Fruit fly (Drosophila melanogaster) whole organism, embryonic: ENCODE data around the gene Gnmt.

Experiments used
- Abd-B ChIP-seq: fragments of 200-800 bp; sonication (Bioruptor generic); optimal IDR thresholded peaks from 2 replicates; lab custom pipeline; 2018; ENCODE audit warnings: missing biosample characterization, mild to moderate bottlenecking, missing genetic modification characterization, moderate library complexity
- Asciz ChIP-seq: fragments of 200-800 bp; sonication (Bioruptor generic); optimal IDR thresholded peaks from 2 replicates; lab custom pipeline; 2017; ENCODE audit warnings: missing biosample characterization, mild to moderate bottlenecking, missing genetic modification characterization, missing genetic modification reagents
- Atf3 ChIP-seq: fragments of 200-800 bp; sonication (Bioruptor generic); optimal IDR thresholded peaks from 3 replicates; lab custom pipeline; 2016; ENCODE audit warnings: missing biosample characterization, missing genetic modification characterization
- CG10462 ChIP-seq: fragments of 200-800 bp; sonication (Bioruptor generic); optimal IDR thresholded peaks from 2 replicates; lab custom pipeline; 2016; ENCODE audit warnings: missing biosample characterization, missing genetic modification characterization
- CG11696 ChIP-seq: fragments of 200-800 bp; sonication (Bioruptor generic); IDR thresholded peaks from 2 replicates; pipeline ENCODE4 v1.3.6; 2022; ENCODE audit warnings: missing biosample characterization, missing genetic modification characterization
- CG12391 ChIP-seq: fragments of 200-800 bp; sonication (Bioruptor generic); optimal IDR thresholded peaks from 3 replicates; lab custom pipeline; 2018; ENCODE audit warnings: missing biosample characterization, mild to moderate bottlenecking, missing genetic modification characterization, moderate library complexity
- CG13624 ChIP-seq: fragments of 200-800 bp; sonication (Bioruptor generic); optimal IDR thresholded peaks from 2 replicates; lab custom pipeline; 2016; ENCODE audit warnings: missing biosample characterization, missing genetic modification characterization
- CG13775 ChIP-seq: fragments of 200-800 bp; sonication (Bioruptor generic); optimal IDR thresholded peaks from 3 replicates; lab custom pipeline; 2017; ENCODE audit warnings: missing biosample characterization, mild to moderate bottlenecking, missing genetic modification characterization
- CG15696 ChIP-seq: fragments of 200-800 bp; sonication (Bioruptor generic); optimal IDR thresholded peaks from 2 replicates; lab custom pipeline; 2019; ENCODE audit warnings: missing biosample characterization, mild to moderate bottlenecking, missing genetic modification characterization, moderate library complexity
- CG1603 ChIP-seq: fragments of 200-800 bp; sonication (Bioruptor generic); optimal IDR thresholded peaks from 2 replicates; lab custom pipeline; 2019; ENCODE audit warnings: missing biosample characterization, mild to moderate bottlenecking, missing genetic modification characterization, moderate library complexity
- CG2120 ChIP-seq: fragments of 200-800 bp; sonication (Bioruptor generic); optimal IDR thresholded peaks from 3 replicates; lab custom pipeline; 2016; ENCODE audit warnings: missing biosample characterization, missing genetic modification characterization
- CG2889 ChIP-seq: fragments of 200-800 bp; sonication (Bioruptor generic); IDR thresholded peaks from 3 replicates; pipeline ENCODE4 v1.3.6; 2022; ENCODE audit warnings: missing biosample characterization, missing genetic modification characterization
- CG31388 ChIP-seq: fragments of 200-800 bp; sonication (Bioruptor generic); optimal IDR thresholded peaks from 2 replicates; lab custom pipeline; 2016; ENCODE audit warnings: missing biosample characterization, missing genetic modification characterization
- CG32532 ChIP-seq: fragments of 200-800 bp; sonication (Bioruptor generic); IDR thresholded peaks from 2 replicates; pipeline ENCODE4 v1.3.6; 2022; ENCODE audit warnings: missing biosample characterization, missing genetic modification characterization
- CG32772 ChIP-seq: fragments of 200-800 bp; sonication (Bioruptor generic); IDR thresholded peaks from 2 replicates; pipeline ENCODE4 v1.3.6; 2022; ENCODE audit warnings: missing biosample characterization, missing genetic modification characterization
- CG4707 ChIP-seq: fragments of 200-800 bp; sonication (Bioruptor generic); optimal IDR thresholded peaks from 2 replicates; lab custom pipeline; 2018; ENCODE audit warnings: missing biosample characterization, mild to moderate bottlenecking, missing genetic modification characterization, moderate library complexity
- CG6254 ChIP-seq: fragments of 200-800 bp; sonication (Bioruptor generic); optimal IDR thresholded peaks from 3 replicates; lab custom pipeline; 2017; ENCODE audit warnings: mild to moderate bottlenecking, missing biosample characterization, missing genetic modification reagents, missing genetic modification characterization
- CG7963 ChIP-seq: fragments of 200-800 bp; sonication (Bioruptor generic); IDR thresholded peaks from 3 replicates; pipeline ENCODE4 v1.3.6; 2022; ENCODE audit warnings: missing biosample characterization, missing genetic modification characterization; ENCODE audit not compliant: partially characterized antibody
- CG9215 ChIP-seq: fragments of 200-800 bp; sonication (Bioruptor generic); IDR thresholded peaks from 2 replicates; pipeline ENCODE4 v1.3.6; 2022; ENCODE audit warnings: missing biosample characterization, missing genetic modification characterization
- Chrac-16 ChIP-seq: fragments of 200-800 bp; sonication (Bioruptor generic); optimal IDR thresholded peaks from 3 replicates; lab custom pipeline; 2016; ENCODE audit warnings: missing biosample characterization, missing genetic modification characterization
- Dll ChIP-seq: fragments of 200-800 bp; sonication (Bioruptor generic); IDR thresholded peaks from 4 replicates; pipeline ENCODE4 v1.3.6; 2022; ENCODE audit warnings: missing biosample characterization, missing genetic modification characterization; ENCODE audit not compliant: partially characterized antibody
- Fer3 ChIP-seq: fragments of 200-800 bp; sonication (Bioruptor generic); optimal IDR thresholded peaks from 2 replicates; lab custom pipeline; 2018; ENCODE audit warnings: missing biosample characterization, mild to moderate bottlenecking, missing genetic modification characterization, moderate library complexity
- HLH54F ChIP-seq: fragments of 200-800 bp; sonication (Bioruptor generic); optimal IDR thresholded peaks from 3 replicates; lab custom pipeline; 2016; ENCODE audit warnings: missing biosample characterization, missing genetic modification characterization
- Hand ChIP-seq: fragments of 200-800 bp; sonication (Bioruptor generic); optimal IDR thresholded peaks from 2 replicates; lab custom pipeline; 2017; ENCODE audit warnings: mild to moderate bottlenecking, missing biosample characterization, missing genetic modification reagents, missing genetic modification characterization
- Hr78 ChIP-seq, 2 experiments: fragments of 200-800 bp in 1 of 2; fragments of >200 bp in 1 of 2; sonication (Bioruptor generic) in 1 of 2; optimal IDR thresholded peaks; 2 replicates each; lab custom pipeline; 2017 to 2019; ENCODE audit warnings: missing biosample characterization in 2 of 2, missing genetic modification characterization in 2 of 2, mild to moderate bottlenecking in 1 of 2, moderate library complexity in 1 of 2
- Lim3 ChIP-seq: fragments of 200-800 bp; sonication (Bioruptor generic); IDR thresholded peaks from 2 replicates; pipeline ENCODE4 v1.3.6; 2022; ENCODE audit warnings: missing biosample characterization, missing genetic modification characterization
- MESR4 ChIP-seq: fragments of 200-800 bp; sonication (Bioruptor generic); optimal IDR thresholded peaks from 2 replicates; lab custom pipeline; 2018; ENCODE audit warnings: missing biosample characterization, mild to moderate bottlenecking, missing genetic modification characterization, moderate library complexity
- Mes4 ChIP-seq: fragments of 200-800 bp; sonication (Bioruptor generic); optimal IDR thresholded peaks from 2 replicates; lab custom pipeline; 2016; ENCODE audit warnings: missing biosample characterization, missing genetic modification characterization
- Rx ChIP-seq: fragments of 200-800 bp; sonication (Bioruptor generic); IDR thresholded peaks from 2 replicates; pipeline ENCODE4 v1.3.6; 2022; ENCODE audit warnings: missing biosample characterization, missing genetic modification characterization
- Ssrp ChIP-seq: fragments of 200-800 bp; sonication (Bioruptor generic); optimal IDR thresholded peaks from 2 replicates; lab custom pipeline; 2018; ENCODE audit warnings: missing biosample characterization, mild to moderate bottlenecking, missing genetic modification characterization, moderate library complexity
- bab2 ChIP-seq: fragments of 200-800 bp; sonication (Bioruptor generic); optimal IDR thresholded peaks from 2 replicates; lab custom pipeline; 2016; ENCODE audit warnings: missing biosample characterization, missing genetic modification characterization
- btn ChIP-seq: fragments of 200-800 bp; sonication (Bioruptor generic); optimal IDR thresholded peaks from 2 replicates; lab custom pipeline; 2016; ENCODE audit warnings: missing biosample characterization, missing genetic modification characterization
- chif ChIP-seq, 2 experiments: fragments of 200-800 bp; sonication (Bioruptor generic); optimal IDR thresholded peaks; 3 replicates each; lab custom pipeline; 2016; ENCODE audit warnings: missing biosample characterization in 2 of 2, missing genetic modification characterization in 2 of 2
- dm ChIP-seq: fragments of 200-800 bp; sonication (Bioruptor generic); optimal IDR thresholded peaks from 3 replicates; lab custom pipeline; 2016; ENCODE audit warnings: missing biosample characterization, missing genetic modification characterization
- emc ChIP-seq: fragments of 200-800 bp; sonication (Bioruptor generic); optimal IDR thresholded peaks from 2 replicates; lab custom pipeline; 2016; ENCODE audit warnings: missing biosample characterization, missing genetic modification characterization
- exex ChIP-seq: fragments of 200-800 bp; sonication (Bioruptor generic); optimal IDR thresholded peaks from 4 replicates; lab custom pipeline; 2018; ENCODE audit warnings: missing biosample characterization, mild to moderate bottlenecking, missing genetic modification characterization, moderate library complexity
- fd3F ChIP-seq: fragments of 200-800 bp; sonication (Bioruptor generic); optimal IDR thresholded peaks from 2 replicates; lab custom pipeline; 2018; ENCODE audit warnings: missing biosample characterization, mild to moderate bottlenecking, missing genetic modification characterization, moderate library complexity
- ftz-f1 ChIP-seq: fragments of 200-800 bp; sonication (Bioruptor generic); optimal IDR thresholded peaks from 2 replicates; lab custom pipeline; 2016; ENCODE audit warnings: missing biosample characterization, missing genetic modification characterization
- gce ChIP-seq: fragments of 200-800 bp; sonication (Bioruptor generic); IDR thresholded peaks from 3 replicates; pipeline ENCODE4 v1.3.6; 2022; ENCODE audit warnings: missing biosample characterization, missing genetic modification characterization
- gem ChIP-seq: fragments of 200-800 bp; sonication (Bioruptor generic); optimal IDR thresholded peaks from 2 replicates; lab custom pipeline; 2019; ENCODE audit warnings: missing biosample characterization, mild to moderate bottlenecking, missing genetic modification characterization, moderate library complexity
- ham ChIP-seq: fragments of 200-800 bp; sonication (Bioruptor generic); IDR thresholded peaks from 2 replicates; pipeline ENCODE4 v1.3.6; 2022; ENCODE audit warnings: missing biosample characterization, missing genetic modification characterization
- kay ChIP-seq: fragments of 200-800 bp; sonication (Bioruptor generic); optimal IDR thresholded peaks from 2 replicates; lab custom pipeline; 2016; ENCODE audit warnings: missing biosample characterization, missing genetic modification characterization
- lov ChIP-seq, 2 experiments: fragments of 200-800 bp in 1 of 2; fragments of >200 bp in 1 of 2; sonication (Bioruptor generic) in 1 of 2; IDR thresholded peaks in 1 of 2; optimal IDR thresholded peaks in 1 of 2; 2 replicates in 1 of 2; 3 replicates in 1 of 2; pipeline versions ENCODE4 v1.3.6 to Lab custom; 2017 to 2022; ENCODE audit warnings: missing biosample characterization in 1 of 2, missing genetic modification characterization in 1 of 2
- nau ChIP-seq: fragments of 200-800 bp; sonication (Bioruptor generic); optimal IDR thresholded peaks from 3 replicates; lab custom pipeline; 2017; ENCODE audit warnings: missing biosample characterization, mild to moderate bottlenecking, missing genetic modification characterization, missing genetic modification reagents
- tll ChIP-seq, 2 experiments: fragments of 200-800 bp in 1 of 2; fragments of >200 bp in 1 of 2; sonication (Bioruptor generic) in 1 of 2; optimal IDR thresholded peaks; 2 replicates each; lab custom pipeline; 2017 to 2019; ENCODE audit warnings: missing biosample characterization in 2 of 2, missing genetic modification characterization in 2 of 2, mild to moderate bottlenecking in 1 of 2, moderate library complexity in 1 of 2
- trh ChIP-seq: fragments of 200-800 bp; sonication (Bioruptor generic); optimal IDR thresholded peaks from 2 replicates; lab custom pipeline; 2016; ENCODE audit warnings: missing biosample characterization, missing genetic modification characterization
- unc-4 ChIP-seq: fragments of 200-800 bp; sonication (Bioruptor generic); IDR thresholded peaks from 2 replicates; pipeline ENCODE4 v1.3.6; 2022; ENCODE audit warnings: missing biosample characterization, missing genetic modification characterization; ENCODE audit not compliant: partially characterized antibody
- zfh1 ChIP-seq: fragments of 200-800 bp; sonication (Bioruptor generic); IDR thresholded peaks from 3 replicates; pipeline ENCODE4 v1.3.6; 2022; ENCODE audit warnings: missing biosample characterization, missing genetic modification characterization

The Gnmt gene

dm6 chr3R:12720344-12721200, 46.2 kb downstream of the Gnmt start (continued):
- no peak for TF ChIP-seq Abd-B (GFP tag; lab: Kevin White, UChicago)
- no peak for TF ChIP-seq dm (GFP tag; lab: Kevin White, UChicago)
- TF ChIP-seq CG2120 (GFP tag; lab: Kevin White, UChicago) = no peak
- no peak for TF ChIP-seq lov (optimal IDR thresholded peaks at IDR 0.05; lab: Kevin White, UChicago)
- TF ChIP-seq lov (GFP tag; IDR thresholded peaks at IDR 0.05; lab: Robert Waterston, UW) = no peak
- no peak for TF ChIP-seq Hand (GFP tag; lab: Kevin White, UChicago)
- TF ChIP-seq trh = no peak
- TF ChIP-seq CG2889 (GFP tag; lab: Robert Waterston, UW) = no peak
- peak; percentile 6 for TF ChIP-seq Fer3 (tag; lab: Kevin White, UChicago)
- no peak for TF ChIP-seq HLH54F (GFP tag; lab: Kevin White, UChicago)
- no peak for TF ChIP-seq gem (tag; lab: Kevin White, UChicago)
- TF ChIP-seq kay (GFP tag; lab: Kevin White, UChicago) = no peak
- no peak for TF ChIP-seq gce (GFP tag; lab: Robert Waterston, UW)
- TF ChIP-seq CG1603 (tag; lab: Kevin White, UChicago) = no peak
- TF ChIP-seq Rx (GFP tag; lab: Robert Waterston, UW) = no peak
- no peak for TF ChIP-seq nau (GFP tag; lab: Kevin White, UChicago)
- 0 out of 2 replicates have a peak, but pooled peaks have one; percentile 11 for TF ChIP-seq CG11696
- no peak for TF ChIP-seq CG31388
- TF ChIP-seq Asciz = no peak
- TF ChIP-seq ham (GFP tag; lab: Robert Waterston, UW) = no peak
- no peak for TF ChIP-seq ftz-f1 (GFP tag; lab: Kevin White, UChicago)
- no peak for TF ChIP-seq CG9215 (GFP tag; lab: Robert Waterston, UW)
- no peak for TF ChIP-seq CG15696 (tag; lab: Kevin White, UChicago)
- TF ChIP-seq CG10462 (GFP tag; lab: Kevin White, UChicago) = no peak
- no peak for TF ChIP-seq bab2 (GFP tag; lab: Kevin White, UChicago)
- TF ChIP-seq unc-4 (GFP tag; lab: Robert Waterston, UW) = no peak
- TF ChIP-seq CG32532 (GFP tag; lab: Robert Waterston, UW) = 0 out of 2 replicates have a peak, but pooled peaks have one; percentile 24
- no peak for TF ChIP-seq Ssrp
- TF ChIP-seq btn (GFP tag; lab: Kevin White, UChicago) = no peak
- no peak for TF ChIP-seq MESR4 (GFP tag; lab: Kevin White, UChicago)
- TF ChIP-seq Chrac-16 (GFP tag; lab: Kevin White, UChicago) = no peak
- TF ChIP-seq CG12391 (tag; lab: Kevin White, UChicago) = no peak
- TF ChIP-seq tll (GFP tag; optimal IDR thresholded peaks at IDR 0.05; lab: Kevin White, UChicago) = no peak
- TF ChIP-seq zfh1 (GFP tag; lab: Robert Waterston, UW) = no peak
- no peak for TF ChIP-seq Atf3 (GFP tag; lab: Kevin White, UChicago)
- TF ChIP-seq CG13775 (GFP tag; lab: Kevin White, UChicago) = no peak
- no peak for TF ChIP-seq Dll (GFP tag; lab: Robert Waterston, UW)
- peak; percentile 98 for TF ChIP-seq exex (tag; lab: Kevin White, UChicago)
- TF ChIP-seq fd3F (GFP tag; lab: Kevin White, UChicago) = no peak
- TF ChIP-seq CG4707 (GFP tag; lab: Kevin White, UChicago) = no peak
- no peak for TF ChIP-seq CG7963 (GFP tag; lab: Robert Waterston, UW)
- TF ChIP-seq CG13624 (GFP tag; lab: Kevin White, UChicago) = no peak
- no peak for TF ChIP-seq CG6254
- TF ChIP-seq Hr78 (GFP tag; optimal IDR thresholded peaks at IDR 0.05; lab: Kevin White, UChicago) = no peak
- no peak for TF ChIP-seq Lim3 (GFP tag; lab: Robert Waterston, UW)
- no peak for TF ChIP-seq Mes4
- no peak for TF ChIP-seq CG32772
- TF ChIP-seq emc (GFP tag; lab: Kevin White, UChicago) = no peak
- TF ChIP-seq chif (GFP tag; optimal IDR thresholded peaks at IDR 0.05; lab: Kevin White, UChicago) = no peak
